Worm (Caenorhabditis elegans) whole organism, L2 larva: ENCODE data around the gene Y39B6A.9.

ENCODE experiments used
- C34F6.9 ChIP-seq: fragments of 150-350 bp; optimal IDR thresholded peaks from 2 replicates; lab custom pipeline; 2014; ENCODE audit warnings: missing biosample characterization, missing genetic modification characterization
- R02D3.7 ChIP-seq: fragments of 150-350 bp; optimal IDR thresholded peaks from 2 replicates; lab custom pipeline; 2014; ENCODE audit warnings: missing biosample characterization, missing genetic modification characterization
- Y55F3AM.14 ChIP-seq: fragments of 200-800 bp; sonication (Bioruptor generic); optimal IDR thresholded peaks from 2 replicates; lab custom pipeline; 2018; ENCODE audit warnings: mild to moderate bottlenecking, missing genetic modification characterization, missing compliant biosample characterization
- ZK546.5 ChIP-seq: sonication (generic microtip); optimal IDR thresholded peaks from 2 replicates; lab custom pipeline; 2017; ENCODE audit warnings: missing biosample characterization, missing genetic modification characterization
- alr-1 ChIP-seq: fragments of 150-350 bp; optimal IDR thresholded peaks from 2 replicates; lab custom pipeline; 2014; ENCODE audit warnings: missing biosample characterization, missing genetic modification characterization
- aly-2 ChIP-seq: fragments of 150-350 bp; optimal IDR thresholded peaks from 2 replicates; lab custom pipeline; 2014; ENCODE audit warnings: missing biosample characterization, missing genetic modification characterization
- ama-1 ChIP-seq: fragments of 150-350 bp; optimal IDR thresholded peaks from 2 replicates; lab custom pipeline; 2018; ENCODE audit warnings: inconsistent platforms
- blmp-1 ChIP-seq: sonication (generic microtip); optimal IDR thresholded peaks from 2 replicates; lab custom pipeline; 2017; ENCODE audit warnings: missing genetic modification characterization, mild to moderate bottlenecking, missing compliant biosample characterization, antibody characterized with exemption, moderate library complexity; ENCODE audit not compliant: insufficient read depth
- ceh-16 ChIP-seq: fragments of 150-350 bp; optimal IDR thresholded peaks from 2 replicates; lab custom pipeline; 2014; ENCODE audit warnings: missing biosample characterization, missing genetic modification characterization
- ceh-82 ChIP-seq: fragments of 150-350 bp; optimal IDR thresholded peaks from 2 replicates; lab custom pipeline; 2014; ENCODE audit warnings: missing biosample characterization, missing genetic modification characterization
- crh-2 ChIP-seq: sonication (generic microtip); optimal IDR thresholded peaks from 2 replicates; lab custom pipeline; 2017; ENCODE audit warnings: missing biosample characterization, missing genetic modification characterization
- dmd-4 ChIP-seq: sonication (generic microtip); optimal IDR thresholded peaks from 2 replicates; lab custom pipeline; 2017; ENCODE audit warnings: missing biosample characterization, missing genetic modification characterization
- egl-27 ChIP-seq: sonication (generic microtip); optimal IDR thresholded peaks from 3 replicates; lab custom pipeline; 2017; ENCODE audit warnings: missing biosample characterization, missing genetic modification reagents, missing genetic modification characterization
- elt-1 ChIP-seq: fragments of 150-350 bp; optimal IDR thresholded peaks from 2 replicates; lab custom pipeline; 2014; ENCODE audit warnings: missing biosample characterization, missing genetic modification characterization
- elt-3 ChIP-seq: sonication (generic microtip); optimal IDR thresholded peaks from 2 replicates; lab custom pipeline; 2017; ENCODE audit warnings: missing biosample characterization, missing genetic modification characterization
- fos-1 ChIP-seq: fragments of 150-350 bp; optimal IDR thresholded peaks from 2 replicates; lab custom pipeline; 2014; ENCODE audit warnings: missing biosample characterization, missing genetic modification characterization
- gmeb-1 ChIP-seq: fragments of 150-350 bp; optimal IDR thresholded peaks from 2 replicates; lab custom pipeline; 2014; ENCODE audit warnings: missing biosample characterization, missing genetic modification characterization
- lin-11 ChIP-seq: fragments of 150-350 bp; sonication (generic microtip); optimal IDR thresholded peaks from 2 replicates; lab custom pipeline; 2014; ENCODE audit warnings: missing biosample characterization, missing genetic modification characterization, inconsistent platforms, mixed read lengths
- lin-13 ChIP-seq: fragments of 150-350 bp; optimal IDR thresholded peaks from 2 replicates; lab custom pipeline; 2014; ENCODE audit warnings: missing biosample characterization, missing genetic modification reagents, missing genetic modification characterization
- lin-39 ChIP-seq: fragments of 150-350 bp; optimal IDR thresholded peaks from 2 replicates; lab custom pipeline; 2014; ENCODE audit warnings: missing biosample characterization, missing genetic modification reagents, missing genetic modification characterization
- lsy-2 ChIP-seq, 2 experiments: fragments of 150-350 bp in 1 of 2; sonication (generic microtip) in 1 of 2; optimal IDR thresholded peaks; 2 replicates each; lab custom pipeline; 2014 to 2017; ENCODE audit warnings: missing biosample characterization in 2 of 2, missing genetic modification characterization in 2 of 2
- mab-5 ChIP-seq: fragments of 150-350 bp; optimal IDR thresholded peaks from 2 replicates; lab custom pipeline; 2014; ENCODE audit warnings: missing biosample characterization, missing genetic modification characterization
- mbf-1 ChIP-seq: sonication (generic microtip); optimal IDR thresholded peaks from 2 replicates; lab custom pipeline; 2017; ENCODE audit warnings: missing biosample characterization, missing genetic modification characterization
- mdl-1 ChIP-seq, 2 experiments: fragments of 150-350 bp in 1 of 2; sonication (generic microtip) in 1 of 2; optimal IDR thresholded peaks; 2 replicates each; lab custom pipeline; 2017; ENCODE audit warnings: missing biosample characterization in 2 of 2, missing genetic modification characterization in 2 of 2
- nhr-10 ChIP-seq: sonication (generic microtip); optimal IDR thresholded peaks from 2 replicates; lab custom pipeline; 2017; ENCODE audit warnings: missing biosample characterization, missing genetic modification characterization
- nhr-11 ChIP-seq: fragments of 150-350 bp; optimal IDR thresholded peaks from 2 replicates; lab custom pipeline; 2014; ENCODE audit warnings: missing biosample characterization, missing genetic modification characterization
- nhr-12 ChIP-seq: fragments of 150-350 bp; optimal IDR thresholded peaks from 2 replicates; lab custom pipeline; 2014; ENCODE audit warnings: missing biosample characterization, missing genetic modification characterization
- nhr-129 ChIP-seq: fragments of 150-350 bp; optimal IDR thresholded peaks from 2 replicates; lab custom pipeline; 2014; ENCODE audit warnings: missing biosample characterization, missing genetic modification characterization
- nhr-21 ChIP-seq: fragments of 150-350 bp; optimal IDR thresholded peaks from 2 replicates; lab custom pipeline; 2014; ENCODE audit warnings: missing biosample characterization, missing genetic modification characterization
- nhr-23 ChIP-seq: fragments of 150-350 bp; optimal IDR thresholded peaks from 2 replicates; lab custom pipeline; 2014; ENCODE audit warnings: missing biosample characterization, missing genetic modification reagents, missing genetic modification characterization
- nhr-237 ChIP-seq: fragments of 150-350 bp; optimal IDR thresholded peaks from 2 replicates; lab custom pipeline; 2014; ENCODE audit warnings: missing biosample characterization, missing genetic modification characterization
- nhr-25 ChIP-seq: fragments of 150-350 bp; sonication (generic microtip); optimal IDR thresholded peaks from 3 replicates; lab custom pipeline; 2014; ENCODE audit warnings: missing biosample characterization, missing genetic modification characterization
- nhr-6 ChIP-seq: fragments of 150-350 bp; optimal IDR thresholded peaks from 2 replicates; lab custom pipeline; 2014; ENCODE audit warnings: missing biosample characterization, missing genetic modification characterization
- nhr-77 ChIP-seq: fragments of 150-350 bp; optimal IDR thresholded peaks from 2 replicates; lab custom pipeline; 2014; ENCODE audit warnings: missing biosample characterization, missing genetic modification characterization
- peb-1 ChIP-seq: fragments of 150-350 bp; optimal IDR thresholded peaks from 2 replicates; lab custom pipeline; 2014; ENCODE audit warnings: missing biosample characterization, missing genetic modification characterization
- sem-4 ChIP-seq: fragments of 150-350 bp; optimal IDR thresholded peaks from 2 replicates; lab custom pipeline; 2014; ENCODE audit warnings: missing biosample characterization, missing genetic modification reagents, missing genetic modification characterization
- skn-1 ChIP-seq: sonication (generic microtip); optimal IDR thresholded peaks from 2 replicates; lab custom pipeline; 2017; ENCODE audit warnings: missing biosample characterization, missing genetic modification characterization
- sma-3 ChIP-seq: sonication (generic microtip); optimal IDR thresholded peaks from 2 replicates; lab custom pipeline; 2016; ENCODE audit warnings: missing genetic modification reagents, missing genetic modification characterization, missing compliant biosample characterization
- sma-9 ChIP-seq, 2 experiments: fragments of 150-350 bp in 1 of 2; sonication (generic microtip) in 1 of 2; optimal IDR thresholded peaks; 2 replicates each; lab custom pipeline; 2014 to 2016; ENCODE audit warnings: missing genetic modification characterization in 2 of 2, mild to moderate bottlenecking in 1 of 2, missing biosample characterization in 1 of 2, missing compliant biosample characterization in 1 of 2, missing genetic modification reagents in 1 of 2, moderate library complexity in 1 of 2
- snpc-4 ChIP-seq: fragments of 150-350 bp; optimal IDR thresholded peaks from 2 replicates; lab custom pipeline; 2014; ENCODE audit warnings: missing biosample characterization, missing genetic modification characterization
- unc-39 ChIP-seq: fragments of 150-350 bp; optimal IDR thresholded peaks from 2 replicates; lab custom pipeline; 2014; ENCODE audit warnings: missing biosample characterization, missing genetic modification characterization
- unc-55 ChIP-seq: fragments of 150-350 bp; sonication (generic microtip); optimal IDR thresholded peaks from 3 replicates; lab custom pipeline; 2014; ENCODE audit warnings: missing biosample characterization, missing genetic modification reagents, missing genetic modification characterization
- unc-62 ChIP-seq: fragments of 150-350 bp; optimal IDR thresholded peaks from 2 replicates; lab custom pipeline; 2014; ENCODE audit warnings: missing biosample characterization, missing genetic modification reagents, missing genetic modification characterization
- zag-1 ChIP-seq: fragments of 150-350 bp; optimal IDR thresholded peaks from 2 replicates; lab custom pipeline; 2014; ENCODE audit warnings: missing biosample characterization, missing genetic modification characterization
- ztf-1 ChIP-seq: fragments of 200-800 bp; sonication (Bioruptor generic); conservative IDR thresholded peaks from 2 replicates; pipeline ENCODE4 v1.3.6; 2022; ENCODE audit warnings: missing genetic modification characterization, missing compliant biosample characterization
- ztf-11 ChIP-seq: sonication (generic microtip); optimal IDR thresholded peaks from 2 replicates; lab custom pipeline; 2017; ENCODE audit warnings: missing biosample characterization, missing genetic modification characterization
- ztf-4 ChIP-seq: fragments of 150-350 bp; optimal IDR thresholded peaks from 2 replicates; lab custom pipeline; 2014; ENCODE audit warnings: missing biosample characterization, missing genetic modification characterization

Y39B6A.9 gene

DNA sequence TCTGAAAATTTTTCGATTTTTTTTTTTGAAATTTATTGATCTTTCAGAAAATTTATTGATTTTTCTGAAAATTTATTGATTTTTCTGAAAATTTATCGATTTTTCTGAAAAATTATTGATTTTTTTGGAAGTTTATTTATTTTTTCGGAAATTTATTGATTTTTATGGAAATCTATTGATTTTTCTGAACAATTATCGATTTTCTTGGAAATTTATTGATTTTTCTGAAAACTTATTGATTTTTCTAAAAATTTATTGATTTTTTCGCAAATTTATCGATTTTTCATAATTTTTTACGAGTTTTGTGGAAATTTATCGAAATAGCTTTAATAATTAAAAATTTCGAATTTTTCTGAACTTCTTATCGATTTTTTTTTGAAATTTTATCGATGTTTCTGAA, 29.2 kb upstream of the Y39B6A.9 start:
- TF ChIP-seq snpc-4 (tag; lab: Kevin White, UChicago) (no peak), fos-1 (tag; lab: Kevin White, UChicago) (no peak)
- TF ChIP-seq, all 48 proteins: peak for 0

DNA sequence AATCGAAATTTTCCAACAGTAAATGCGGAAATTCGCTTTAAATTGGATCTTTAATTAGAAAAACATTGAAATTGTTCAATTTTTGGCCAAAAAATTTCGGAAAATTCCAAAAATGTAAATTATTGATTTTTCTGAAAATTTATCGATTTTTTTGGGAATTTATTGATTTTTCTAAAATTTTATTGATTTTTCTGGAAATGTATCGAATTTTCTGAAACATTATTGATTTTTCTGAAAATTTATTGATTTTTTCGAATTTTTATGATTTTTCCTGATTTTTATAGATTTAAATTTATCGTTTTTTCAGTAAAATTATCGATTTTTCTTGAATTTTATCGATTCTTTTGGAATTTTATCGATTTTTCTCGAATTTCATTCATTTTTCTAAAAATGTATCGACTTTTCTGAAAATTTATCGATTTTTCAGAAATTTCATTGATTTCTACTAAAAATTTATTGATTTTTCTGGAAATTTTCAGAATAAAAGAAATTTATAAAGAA, 19.4 kb upstream of the Y39B6A.9 start:
- no peak for TF ChIP-seq fos-1 (tag; lab: Kevin White, UChicago)
- no peak for TF ChIP-seq nhr-129
- TF ChIP-seq, all 48 proteins: peak for 0

DNA sequence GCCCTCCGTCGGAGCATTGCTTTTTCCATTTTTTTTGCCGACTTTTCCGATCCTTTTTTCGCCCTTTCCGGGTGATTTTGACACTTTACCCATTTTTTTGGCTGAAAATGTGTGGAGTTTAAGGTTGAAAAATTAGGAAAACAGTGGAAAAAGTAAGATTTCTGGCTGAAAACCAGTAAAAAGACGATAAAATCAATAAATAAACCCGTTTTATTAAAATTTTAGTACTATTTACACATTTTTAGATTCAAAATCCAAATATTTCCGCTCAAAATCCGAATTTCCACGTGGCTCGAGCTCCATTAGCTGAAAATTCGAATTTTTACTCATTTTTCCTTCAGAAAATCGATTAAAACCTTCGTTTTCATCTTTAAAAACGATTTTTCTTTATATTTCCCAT, 18.0 kb upstream of the Y39B6A.9 start, which contains the start of gene pro-3:
pro-3 (minus strand) TSS at position 101 of the 400 bp plus-strand sequence.
- TF ChIP-seq mbf-1 (no peak), alr-1 (tag; lab: Kevin White, UChicago) (no peak), nhr-129 (no peak), unc-39 (tag; lab: Kevin White, UChicago) (no peak), egl-27 (tag; lab: Kevin White, UChicago) (no peak), snpc-4 (tag; lab: Kevin White, UChicago) (no peak), nhr-10 (tag; lab: Kevin White, UChicago) (no peak), nhr-25 (no peak)

DNA sequence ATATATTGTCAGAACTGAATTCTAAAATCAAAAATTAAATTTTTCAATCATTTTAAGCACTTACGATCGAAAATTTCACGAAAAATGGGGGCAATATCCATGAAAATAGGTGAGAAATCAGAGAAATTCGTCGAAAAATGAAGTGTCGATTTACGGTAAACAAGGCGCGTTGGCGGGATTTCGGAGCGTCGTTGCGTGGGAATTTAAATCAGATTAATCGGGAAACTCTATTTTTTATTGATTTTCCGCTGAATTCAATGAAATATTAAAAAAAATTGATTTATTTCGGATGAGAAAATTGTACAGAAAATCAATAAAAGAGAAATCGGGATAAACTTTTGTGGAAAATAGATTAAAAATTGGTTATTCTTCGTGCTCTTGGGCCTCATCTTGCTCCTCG, 17.0 kb upstream of the Y39B6A.9 start, which contains the start of gene Y39B6A.13:
Y39B6A.13 (minus strand) TSS at position 166 of the 400 bp plus-strand sequence.
- TF ChIP-seq zag-1 (tag; lab: Kevin White, UChicago), result no peak
- TF ChIP-seq unc-55 (GFP tag; lab: Kevin White, UChicago), result peak; percentile 61
- no peak for TF ChIP-seq elt-3 (tag; lab: Kevin White, UChicago)
- no peak for TF ChIP-seq sem-4
- no peak for TF ChIP-seq sma-9 (GFP tag; optimal IDR thresholded peaks at IDR 0.05; lab: Kevin White, UChicago)
- no peak for TF ChIP-seq sma-9 (tag; optimal IDR thresholded peaks at IDR 0.05; lab: Kevin White, UChicago)
- TF ChIP-seq mab-5 (tag; lab: Kevin White, UChicago), result no peak
- TF ChIP-seq mbf-1, result no peak
- TF ChIP-seq ztf-11, result no peak
- no peak for TF ChIP-seq egl-27 (tag; lab: Kevin White, UChicago)
- TF ChIP-seq lin-11 (tag; lab: Kevin White, UChicago), result no peak
- no peak for TF ChIP-seq nhr-129
- TF ChIP-seq skn-1 (tag; lab: Kevin White, UChicago), result no peak
- peak; percentile 24 for TF ChIP-seq lin-13 (GFP tag; lab: Kevin White, UChicago)
- TF ChIP-seq nhr-12 (tag; lab: Kevin White, UChicago), result no peak
- no peak for TF ChIP-seq nhr-10 (tag; lab: Kevin White, UChicago)
- peak; percentile 71 for TF ChIP-seq gmeb-1 (tag; lab: Kevin White, UChicago)
- TF ChIP-seq nhr-237 (tag; lab: Kevin White, UChicago), result no peak
- TF ChIP-seq ztf-1 (GFP tag; lab: Robert Waterston, UW), result no peak
- TF ChIP-seq nhr-11 (tag; lab: Kevin White, UChicago), result no peak
- no peak for TF ChIP-seq elt-1 (tag; lab: Kevin White, UChicago)
- peak; percentile 93 for TF ChIP-seq R02D3.7 (tag; lab: Kevin White, UChicago)
- no peak for TF ChIP-seq nhr-25
- TF ChIP-seq unc-39 (tag; lab: Kevin White, UChicago), result no peak
- no peak for TF ChIP-seq unc-62 (GFP tag; lab: Kevin White, UChicago)
- TF ChIP-seq sma-3 (GFP tag; lab: Kevin White, UChicago), result peak; percentile 5
- no peak for TF ChIP-seq lin-39 (tag; lab: Kevin White, UChicago)
- TF ChIP-seq blmp-1 (tag; lab: Kevin White, UChicago), result no peak
- TF ChIP-seq Y55F3AM.14 (GFP tag; lab: Kevin White, UChicago), result no peak
- no peak for TF ChIP-seq ZK546.5 (tag; lab: Kevin White, UChicago)
- peak; percentile 30 for TF ChIP-seq C34F6.9 (tag; lab: Kevin White, UChicago)
- TF ChIP-seq ceh-16, result no peak
- TF ChIP-seq aly-2, result no peak
- TF ChIP-seq nhr-23 (tag; lab: Kevin White, UChicago), result no peak
- no peak for TF ChIP-seq alr-1 (tag; lab: Kevin White, UChicago)
- TF ChIP-seq snpc-4 (tag; lab: Kevin White, UChicago), result no peak
- no peak for TF ChIP-seq nhr-21 (tag; lab: Kevin White, UChicago)
- TF ChIP-seq dmd-4 (tag; lab: Kevin White, UChicago), result no peak
- peak; percentile 8 to 55 for TF ChIP-seq lsy-2 (tag; optimal IDR thresholded peaks at IDR 0.05; lab: Kevin White, UChicago)
- TF ChIP-seq mdl-1 (tag; optimal IDR thresholded peaks at IDR 0.05; lab: Kevin White, UChicago), result no peak
- TF ChIP-seq ceh-82 (tag; lab: Kevin White, UChicago), result no peak
- TF ChIP-seq peb-1 (tag; lab: Kevin White, UChicago), result no peak
- no peak for TF ChIP-seq fos-1 (tag; lab: Kevin White, UChicago)
- TF ChIP-seq nhr-6 (tag; lab: Kevin White, UChicago), result no peak
- no peak for TF ChIP-seq crh-2
- TF ChIP-seq nhr-77 (tag; lab: Kevin White, UChicago), result no peak
- no peak for TF ChIP-seq ztf-4
- no peak for TF ChIP-seq ama-1 (lab: Kevin White, UChicago)
